Worm (Caenorhabditis elegans) whole organism, midembryonic: ENCODE data around the gene slcr-46.3.

ENCODE experiments used
- T22C8.4 ChIP-seq: fragments of 200-800 bp; sonication (Bioruptor generic); IDR thresholded peaks from 2 replicates; pipeline ENCODE4 v1.3.6; 2022; ENCODE audit warnings: missing genetic modification characterization, missing compliant biosample characterization
- cog-1 ChIP-seq: sonication (generic microtip); optimal IDR thresholded peaks from 2 replicates; lab custom pipeline; 2016; ENCODE audit warnings: missing genetic modification characterization, missing compliant biosample characterization
- klf-2 ChIP-seq: fragments of 200-800 bp; sonication (Bioruptor generic); conservative IDR thresholded peaks from 2 replicates; pipeline ENCODE4 v1.3.6; 2022; ENCODE audit warnings: missing genetic modification reagents, missing genetic modification characterization, missing compliant biosample characterization
- ref-1 ChIP-seq: fragments of 200-800 bp; sonication (Bioruptor generic); conservative IDR thresholded peaks from 2 replicates; pipeline ENCODE4 v1.3.6; 2022; ENCODE audit warnings: missing genetic modification reagents, missing genetic modification characterization, missing compliant biosample characterization
- ztf-23 ChIP-seq: fragments of 200-800 bp; sonication (Bioruptor generic); IDR thresholded peaks from 2 replicates; pipeline ENCODE4 v1.3.6; 2022; ENCODE audit warnings: missing genetic modification reagents, missing genetic modification characterization, missing compliant biosample characterization

DNA sequence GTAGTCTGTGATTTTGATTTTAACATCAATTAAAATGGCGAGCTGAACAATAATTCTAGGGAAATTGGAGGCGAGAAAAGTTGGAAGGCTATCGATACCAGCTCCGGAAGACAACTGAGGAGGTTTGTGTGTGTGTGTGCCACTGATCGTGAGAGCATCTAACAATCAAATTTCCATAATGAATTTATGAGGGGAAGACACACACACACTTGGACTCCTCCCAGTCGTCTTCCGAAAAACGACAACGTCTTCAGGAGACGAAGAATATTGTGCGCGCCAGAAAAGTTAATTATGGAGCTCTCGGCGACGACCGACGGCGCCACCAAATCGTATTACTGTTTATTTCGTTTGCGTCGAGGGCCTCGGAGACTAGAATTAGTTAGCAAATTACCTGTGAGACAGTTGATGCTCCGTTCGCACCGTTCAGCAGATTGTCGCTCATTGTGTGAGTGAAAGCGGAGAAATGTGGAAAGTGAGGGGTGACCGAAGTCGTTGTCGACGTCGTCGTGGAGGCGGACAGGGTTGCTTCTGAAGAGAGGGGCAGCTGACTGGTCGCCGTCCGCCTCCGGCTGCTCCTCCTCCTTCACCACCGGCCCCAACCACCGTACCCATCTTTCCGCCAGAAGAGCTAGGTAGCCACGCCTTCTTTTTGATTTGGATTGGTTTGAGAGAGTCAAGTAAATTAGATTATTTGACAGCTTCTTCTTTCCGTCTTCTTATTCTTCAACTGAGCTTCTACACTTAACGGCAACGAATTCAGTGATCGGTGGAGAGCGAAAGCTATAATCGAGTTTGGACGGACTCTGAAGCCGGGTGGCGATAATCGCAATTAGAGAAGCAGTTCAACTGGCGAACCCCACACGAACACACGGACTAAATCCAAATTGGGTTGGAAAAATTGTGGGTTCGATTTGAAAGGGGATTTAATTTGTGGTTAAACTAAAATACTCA is 45.2 kb upstream of the slcr-46.3 start, which contains the start of gene unc-42:
- TF ChIP-seq ref-1 (GFP tag; lab: Robert Waterston, UW): no peak
- TF ChIP-seq klf-2: no peak
- TF ChIP-seq T22C8.4 (GFP tag; lab: Robert Waterston, UW): no peak
- TF ChIP-seq ztf-23 (GFP tag; lab: Robert Waterston, UW): no peak
- TF ChIP-seq cog-1 (tag; lab: Kevin White, UChicago): no peak
